Fruit fly (Drosophila melanogaster): ENCODE data around the gene pigs.

DNA sequence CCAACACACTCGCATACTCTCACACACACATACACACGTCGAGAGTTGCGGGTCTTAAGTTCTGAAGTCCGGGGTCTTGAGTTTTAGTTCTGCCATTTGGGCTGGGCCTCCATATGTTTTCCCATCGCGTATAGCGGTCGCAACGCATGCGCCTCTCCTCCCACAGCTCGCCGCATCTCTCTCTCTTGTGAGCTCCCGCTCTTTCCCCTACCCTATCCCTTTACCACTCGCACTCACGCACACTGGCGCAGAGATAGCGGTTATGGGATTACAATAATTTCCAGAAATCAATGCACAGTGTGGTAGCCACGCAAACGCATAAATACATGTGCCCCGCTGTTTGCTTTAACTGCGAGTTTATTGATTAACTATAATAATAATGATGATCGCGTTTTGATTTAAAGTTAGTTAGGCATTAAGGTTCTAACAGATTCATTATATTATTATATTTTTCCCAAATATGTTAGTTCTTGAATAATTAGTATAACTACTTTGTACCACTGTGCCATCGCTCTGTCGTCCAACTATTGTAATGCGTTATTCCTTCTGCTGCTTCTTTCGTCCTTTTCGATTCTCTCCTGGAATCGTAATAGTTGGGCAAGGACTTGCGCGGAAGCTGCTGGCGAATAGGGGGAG lies 1.9 kb downstream of the pigs start:
- peak; percentile 92 for TF ChIP-seq CG14655 (GFP tag; optimal IDR thresholded peaks at IDR 0.05)
- TF ChIP-seq CG4496 (GFP tag; IDR thresholded peaks at IDR 0.05): peak; percentile 90
